Fruit fly (Drosophila melanogaster): ENCODE measurements around the gene Usp8.

dm6 chr3R:21130050-21130449 lies 4.0 kb upstream of the Usp8 start, which contains the start of gene Ice2:
- no peak for TF ChIP-seq CG11617 (GFP tag; optimal IDR thresholded peaks at IDR 0.05)
- TF ChIP-seq Hr96 (GFP tag; optimal IDR thresholded peaks at IDR 0.05): no peak
- TF ChIP-seq CG12768 (GFP tag; optimal IDR thresholded peaks at IDR 0.05): no peak
- no peak for TF ChIP-seq CG7045 (GFP tag; optimal IDR thresholded peaks at IDR 0.05)
- no peak for TF ChIP-seq CG33017 (tag; optimal IDR thresholded peaks at IDR 0.05)
- TF ChIP-seq ovo (GFP tag; optimal IDR thresholded peaks at IDR 0.05): no peak
- no peak for TF ChIP-seq Clk (GFP tag; optimal IDR thresholded peaks at IDR 0.05)
- TF ChIP-seq pad (GFP tag; optimal IDR thresholded peaks at IDR 0.05): no peak
- no peak for TF ChIP-seq toe (GFP tag; optimal IDR thresholded peaks at IDR 0.05)
- TF ChIP-seq CG14711 (tag; optimal IDR thresholded peaks at IDR 0.05): no peak
- no peak for TF ChIP-seq tj (GFP tag; optimal IDR thresholded peaks at IDR 0.05)

All from whole organism, adult.